Worm (Caenorhabditis elegans): ENCODE data around the gene col-168.
A peak's percentile ranks its signal among the peaks of the same experiment; 100 is the strongest.

col-168 gene

ce11 chrX:6355030-6355635 is 28.9 kb downstream of the col-168 start, which contains the start of gene C03B1.5:
Gene C03B1.5, plus strand, starts transcription at chrX:6355585.
- TF ChIP-seq ztf-23 (GFP tag; IDR thresholded peaks at IDR 0.05) (no peak), tab-1 (GFP tag; IDR thresholded peaks at IDR 0.05) (no peak), cog-1 (tag; optimal IDR thresholded peaks at IDR 0.05) (no peak), T22C8.4 (GFP tag; IDR thresholded peaks at IDR 0.05) (no peak), flt-1 (GFP tag; IDR thresholded peaks at IDR 0.05) (no peak)

ce11 chrX:6357772-6358171 is 31.6 kb downstream of the col-168 start, which contains the start of gene C03B1.10:
Gene C03B1.10, minus strand, starts transcription at chrX:6357872.
- TF ChIP-seq cog-1 (tag; optimal IDR thresholded peaks at IDR 0.05) (no peak), ztf-23 (GFP tag; IDR thresholded peaks at IDR 0.05) (no peak), ztf-29 (GFP tag; IDR thresholded peaks at IDR 0.05) (no peak), tab-1 (GFP tag; IDR thresholded peaks at IDR 0.05) (no peak), flt-1 (GFP tag; IDR thresholded peaks at IDR 0.05) (no peak), ref-1 (GFP tag; conservative IDR thresholded peaks at IDR 0.05) (no peak), klf-2 (GFP tag; conservative IDR thresholded peaks at IDR 0.05) (no peak), med-1 (GFP tag; optimal IDR thresholded peaks at IDR 0.05; ENCODE audit: insufficient read depth) (no peak), T22C8.4 (GFP tag; IDR thresholded peaks at IDR 0.05) (no peak)

ce11 chrX:6360077-6360476 is 33.9 kb downstream of the col-168 start:
- TF ChIP-seq ztf-23 (GFP tag; IDR thresholded peaks at IDR 0.05) (no peak), tab-1 (GFP tag; IDR thresholded peaks at IDR 0.05) (no peak), med-1 (GFP tag; optimal IDR thresholded peaks at IDR 0.05; ENCODE audit: insufficient read depth) (no peak)

- TF ChIP-seq cog-1 (tag; optimal IDR thresholded peaks at IDR 0.05) (no peak), ztf-29 (GFP tag; IDR thresholded peaks at IDR 0.05) (no peak), med-1 (GFP tag; optimal IDR thresholded peaks at IDR 0.05; ENCODE audit: insufficient read depth) (no peak), ztf-23 (GFP tag; IDR thresholded peaks at IDR 0.05) (no peak), klf-2 (GFP tag; conservative IDR thresholded peaks at IDR 0.05) (no peak), flt-1 (GFP tag; IDR thresholded peaks at IDR 0.05) (no peak), ref-1 (GFP tag; conservative IDR thresholded peaks at IDR 0.05) (no peak), tab-1 (GFP tag; IDR thresholded peaks at IDR 0.05) (no peak), T22C8.4 (GFP tag; IDR thresholded peaks at IDR 0.05) (no peak)
These were observed 34.5 kb downstream of the col-168 start, which contains the start of gene C03B1.14 for ce11 chrX:6360658-6361057. Gene C03B1.14, minus strand, starts transcription at chrX:6360758.

- TF ChIP-seq T22C8.4 (GFP tag; IDR thresholded peaks at IDR 0.05) (no peak), klf-2 (GFP tag; conservative IDR thresholded peaks at IDR 0.05) (no peak), cog-1 (tag; optimal IDR thresholded peaks at IDR 0.05) (no peak), flt-1 (GFP tag; IDR thresholded peaks at IDR 0.05) (no peak), ztf-29 (GFP tag; IDR thresholded peaks at IDR 0.05) (no peak), med-1 (GFP tag; optimal IDR thresholded peaks at IDR 0.05; ENCODE audit: insufficient read depth) (no peak), ztf-23 (GFP tag; IDR thresholded peaks at IDR 0.05) (no peak), ref-1 (GFP tag; conservative IDR thresholded peaks at IDR 0.05) (no peak), tab-1 (GFP tag; IDR thresholded peaks at IDR 0.05) (no peak)
These were observed 38.0 kb downstream of the col-168 start, which contains the start of gene C03B1.4 for ce11 chrX:6364196-6364595. Gene C03B1.4, plus strand, starts transcription at chrX:6364496.

ce11 chrX:6365715-6366114 is 39.5 kb downstream of the col-168 start, which contains the start of gene C03B1.3:
Gene C03B1.3, plus strand, starts transcription at chrX:6366015.
- TF ChIP-seq med-1 (GFP tag; optimal IDR thresholded peaks at IDR 0.05; ENCODE audit: insufficient read depth) (no peak), ref-1 (GFP tag; conservative IDR thresholded peaks at IDR 0.05) (no peak), ztf-29 (GFP tag; IDR thresholded peaks at IDR 0.05) (no peak), klf-2 (GFP tag; conservative IDR thresholded peaks at IDR 0.05) (no peak)

ce11 chrX:6369717-6370116 is 43.5 kb downstream of the col-168 start, which contains the start of gene C03B1.2:
Gene C03B1.2, plus strand, starts transcription at chrX:6370017.
- TF ChIP-seq cog-1 (tag; optimal IDR thresholded peaks at IDR 0.05) (no peak), med-1 (GFP tag; optimal IDR thresholded peaks at IDR 0.05; ENCODE audit: insufficient read depth) (no peak), flt-1 (GFP tag; IDR thresholded peaks at IDR 0.05) (no peak), ztf-23 (GFP tag; IDR thresholded peaks at IDR 0.05) (no peak), tab-1 (GFP tag; IDR thresholded peaks at IDR 0.05) (no peak), ztf-29 (GFP tag; IDR thresholded peaks at IDR 0.05) (no peak)

- TF ChIP-seq med-1 (GFP tag; optimal IDR thresholded peaks at IDR 0.05; ENCODE audit: insufficient read depth), result peak; percentile 38
- peak; percentile 94 for TF ChIP-seq flt-1 (GFP tag; IDR thresholded peaks at IDR 0.05)
- TF ChIP-seq ztf-29 (GFP tag; IDR thresholded peaks at IDR 0.05), result peak; percentile 85
- TF ChIP-seq klf-2 (GFP tag; conservative IDR thresholded peaks at IDR 0.05), result peak; percentile 86
- TF ChIP-seq cog-1 (tag; optimal IDR thresholded peaks at IDR 0.05), result peak; percentile 57
- peak; percentile 87 for TF ChIP-seq tab-1 (GFP tag; IDR thresholded peaks at IDR 0.05)
- peak; percentile 78 for TF ChIP-seq ref-1 (GFP tag; conservative IDR thresholded peaks at IDR 0.05)
- peak; percentile 75 for TF ChIP-seq T22C8.4 (GFP tag; IDR thresholded peaks at IDR 0.05)
- TF ChIP-seq ztf-23 (GFP tag; IDR thresholded peaks at IDR 0.05), result peak; percentile 87
These were observed 45.3 kb downstream of the col-168 start for ce11 chrX:6371192-6372116.

ce11 chrX:6373348-6373747 is 47.2 kb downstream of the col-168 start, which contains the start of gene C03B1.17:
Gene C03B1.17, plus strand, starts transcription at chrX:6373648.
- TF ChIP-seq flt-1 (GFP tag; IDR thresholded peaks at IDR 0.05) (no peak), ztf-23 (GFP tag; IDR thresholded peaks at IDR 0.05) (no peak)

ce11 chrX:6374451-6374850 is 48.3 kb downstream of the col-168 start, which contains the start of gene C03B1.1:
Gene C03B1.1, plus strand, starts transcription at chrX:6374751.
- no peak for TF ChIP-seq ztf-23 (GFP tag; IDR thresholded peaks at IDR 0.05)
- TF ChIP-seq flt-1 (GFP tag; IDR thresholded peaks at IDR 0.05), result no peak

All from whole organism, midembryonic.